Worm (Caenorhabditis elegans) whole organism, midembryonic: ENCODE results near the gene cal-3.

ENCODE experiments used
- ref-1 ChIP-seq: fragments of 200-800 bp; sonication (Bioruptor generic); conservative IDR thresholded peaks from 2 replicates; pipeline ENCODE4 v1.3.6; 2022; ENCODE audit warnings: missing genetic modification reagents, missing genetic modification characterization, missing compliant biosample characterization
- ztf-23 ChIP-seq: fragments of 200-800 bp; sonication (Bioruptor generic); IDR thresholded peaks from 2 replicates; pipeline ENCODE4 v1.3.6; 2022; ENCODE audit warnings: missing genetic modification reagents, missing genetic modification characterization, missing compliant biosample characterization

ce11 chrIV:3873706-3874105, 38.7 kb upstream of the cal-3 start, which contains the start of gene F37C4.5:
- no peak for TF ChIP-seq ztf-23
- no peak for TF ChIP-seq ref-1 (GFP tag; lab: Robert Waterston, UW)
